Fruit fly (Drosophila melanogaster) whole organism, embryonic: Measurements from ENCODE around the gene CG12182.

Experiments
- CG11560 ChIP-seq: fragments of 200-800 bp; sonication (Bioruptor generic); IDR thresholded peaks from 3 replicates; pipeline ENCODE4 v1.3.6; 2022; ENCODE audit warnings: missing biosample characterization, missing genetic modification characterization
- CG11723 ChIP-seq: fragments of 200-800 bp; sonication (Bioruptor generic); optimal IDR thresholded peaks from 2 replicates; lab custom pipeline; 2017; ENCODE audit warnings: missing biosample characterization, mild to moderate bottlenecking, missing genetic modification characterization
- CG12942 ChIP-seq: fragments of 200-800 bp; sonication (Bioruptor generic); optimal IDR thresholded peaks from 3 replicates; lab custom pipeline; 2016; ENCODE audit warnings: missing biosample characterization, missing genetic modification characterization
- CG13624 ChIP-seq: fragments of 200-800 bp; sonication (Bioruptor generic); optimal IDR thresholded peaks from 2 replicates; lab custom pipeline; 2016; ENCODE audit warnings: missing biosample characterization, missing genetic modification characterization
- CG15479 ChIP-seq: fragments of 200-800 bp; sonication (Bioruptor generic); optimal IDR thresholded peaks from 3 replicates; lab custom pipeline; 2019; ENCODE audit warnings: missing biosample characterization, mild to moderate bottlenecking, missing genetic modification characterization, moderate library complexity
- CG15696 ChIP-seq: fragments of 200-800 bp; sonication (Bioruptor generic); optimal IDR thresholded peaks from 2 replicates; lab custom pipeline; 2019; ENCODE audit warnings: missing biosample characterization, mild to moderate bottlenecking, missing genetic modification characterization, moderate library complexity
- CG17359 ChIP-seq: fragments of 200-800 bp; sonication (Bioruptor generic); optimal IDR thresholded peaks from 3 replicates; lab custom pipeline; 2018; ENCODE audit warnings: missing biosample characterization, mild to moderate bottlenecking, missing genetic modification characterization, moderate library complexity
- CG18476 ChIP-seq: fragments of 200-800 bp; sonication (Bioruptor generic); optimal IDR thresholded peaks from 2 replicates; lab custom pipeline; 2016; ENCODE audit warnings: missing biosample characterization, mild to moderate bottlenecking, missing genetic modification characterization
- CG2678 ChIP-seq: fragments of 200-800 bp; sonication (Bioruptor generic); optimal IDR thresholded peaks from 3 replicates; lab custom pipeline; 2019; ENCODE audit warnings: missing biosample characterization, mild to moderate bottlenecking, missing genetic modification characterization, moderate library complexity
- CG3163 ChIP-seq: fragments of 200-800 bp; sonication (Bioruptor generic); optimal IDR thresholded peaks from 3 replicates; lab custom pipeline; 2016; ENCODE audit warnings: missing biosample characterization, missing genetic modification characterization
- CG3281 ChIP-seq: fragments of 200-800 bp; sonication (Bioruptor generic); optimal IDR thresholded peaks from 3 replicates; lab custom pipeline; 2017; ENCODE audit warnings: missing biosample characterization, mild to moderate bottlenecking, missing genetic modification characterization
- CG33213 ChIP-seq: fragments of 200-800 bp; sonication (Bioruptor generic); optimal IDR thresholded peaks from 3 replicates; lab custom pipeline; 2016; ENCODE audit warnings: missing biosample characterization, missing genetic modification characterization
- CG33557 ChIP-seq: fragments of 200-800 bp; sonication (Bioruptor generic); optimal IDR thresholded peaks from 2 replicates; lab custom pipeline; 2019; ENCODE audit warnings: missing biosample characterization, mild to moderate bottlenecking, missing genetic modification characterization, moderate library complexity
- CG4424 ChIP-seq: fragments of 200-800 bp; sonication (Bioruptor generic); optimal IDR thresholded peaks from 3 replicates; lab custom pipeline; 2016; ENCODE audit warnings: missing biosample characterization, missing genetic modification characterization
- CG6689 ChIP-seq: fragments of 200-800 bp; sonication (Bioruptor generic); IDR thresholded peaks from 2 replicates; pipeline ENCODE4 v1.3.6; 2022; ENCODE audit warnings: missing biosample characterization, missing genetic modification characterization
- CG7357 ChIP-seq: fragments of 200-800 bp; sonication (Bioruptor generic); IDR thresholded peaks from 3 replicates; pipeline ENCODE4 v1.3.6; 2022; ENCODE audit warnings: missing biosample characterization, missing genetic modification characterization
- CG7839 ChIP-seq: fragments of 200-800 bp; sonication (Bioruptor generic); optimal IDR thresholded peaks from 3 replicates; lab custom pipeline; 2018; ENCODE audit warnings: missing biosample characterization, mild to moderate bottlenecking, missing genetic modification characterization, moderate library complexity
- CG7928 ChIP-seq: fragments of 200-800 bp; sonication (Bioruptor generic); optimal IDR thresholded peaks from 2 replicates; lab custom pipeline; 2017; ENCODE audit warnings: missing biosample characterization, mild to moderate bottlenecking, missing genetic modification characterization
- CG7963 ChIP-seq: fragments of 200-800 bp; sonication (Bioruptor generic); IDR thresholded peaks from 3 replicates; pipeline ENCODE4 v1.3.6; 2022; ENCODE audit warnings: missing biosample characterization, missing genetic modification characterization; ENCODE audit not compliant: partially characterized antibody
- CG9727 ChIP-seq: fragments of 200-800 bp; sonication (Bioruptor generic); optimal IDR thresholded peaks from 3 replicates; lab custom pipeline; 2017; ENCODE audit warnings: missing biosample characterization, mild to moderate bottlenecking, missing genetic modification characterization
- CG9817 ChIP-seq: fragments of 200-800 bp; sonication (Bioruptor generic); optimal IDR thresholded peaks from 2 replicates; lab custom pipeline; 2018; ENCODE audit warnings: missing biosample characterization, mild to moderate bottlenecking, missing genetic modification characterization, moderate library complexity
- CHES-1-like ChIP-seq: fragments of 200-800 bp; sonication (Bioruptor generic); optimal IDR thresholded peaks from 2 replicates; lab custom pipeline; 2016; ENCODE audit warnings: missing biosample characterization, missing genetic modification characterization
- D19A ChIP-seq: fragments of 200-800 bp; optimal IDR thresholded peaks from 3 replicates; lab custom pipeline; 2019; ENCODE audit warnings: missing biosample characterization, mild to moderate bottlenecking, missing genetic modification characterization, moderate library complexity
- Eip74EF ChIP-seq, 2 experiments: fragments of 200-800 bp in 1 of 2; fragments of >200 bp in 1 of 2; sonication (Bioruptor generic) in 1 of 2; optimal IDR thresholded peaks; 2 replicates each; lab custom pipeline; 2017 to 2019; ENCODE audit warnings: missing biosample characterization in 2 of 2, missing genetic modification characterization in 2 of 2, mild to moderate bottlenecking in 1 of 2, moderate library complexity in 1 of 2
- Fer3 ChIP-seq: fragments of 200-800 bp; sonication (Bioruptor generic); optimal IDR thresholded peaks from 2 replicates; lab custom pipeline; 2018; ENCODE audit warnings: missing biosample characterization, mild to moderate bottlenecking, missing genetic modification characterization, moderate library complexity
- HLH4C ChIP-seq: fragments of 200-800 bp; sonication (Bioruptor generic); IDR thresholded peaks from 3 replicates; pipeline ENCODE4 v1.3.6; 2022; ENCODE audit warnings: missing biosample characterization, missing genetic modification characterization; ENCODE audit not compliant: partially characterized antibody
- MBD-R2 ChIP-seq: fragments of 200-800 bp; sonication (Bioruptor generic); IDR thresholded peaks from 2 replicates; pipeline ENCODE4 v1.3.6; 2022; ENCODE audit warnings: missing biosample characterization, missing genetic modification characterization
- ato ChIP-seq: fragments of 200-800 bp; sonication (Bioruptor generic); IDR thresholded peaks from 2 replicates; pipeline ENCODE4 v1.3.6; 2022; ENCODE audit warnings: missing biosample characterization, missing genetic modification characterization; ENCODE audit not compliant: partially characterized antibody
- cas ChIP-seq: fragments of 200-800 bp; sonication (Bioruptor generic); IDR thresholded peaks from 2 replicates; pipeline ENCODE4 v1.3.6; 2022; ENCODE audit warnings: missing biosample characterization, missing genetic modification characterization
- chinmo ChIP-seq: fragments of 200-800 bp; sonication (Bioruptor generic); IDR thresholded peaks from 4 replicates; pipeline ENCODE4 v1.3.6; 2022; ENCODE audit warnings: missing biosample characterization, missing genetic modification characterization; ENCODE audit not compliant: partially characterized antibody
- crc ChIP-seq: fragments of 200-800 bp; sonication (Bioruptor generic); optimal IDR thresholded peaks from 2 replicates; lab custom pipeline; 2016; ENCODE audit warnings: missing biosample characterization, missing genetic modification characterization
- crol ChIP-seq: fragments of 200-800 bp; sonication (Bioruptor generic); IDR thresholded peaks from 2 replicates; pipeline ENCODE4 v1.3.6; 2022; ENCODE audit warnings: missing biosample characterization, missing genetic modification characterization
- da ChIP-seq: fragments of 200-800 bp; sonication (Bioruptor generic); optimal IDR thresholded peaks from 2 replicates; lab custom pipeline; 2016; ENCODE audit warnings: missing biosample characterization, missing genetic modification characterization
- eve ChIP-seq, 2 experiments: fragments of >200 bp; optimal IDR thresholded peaks; 2 replicates each; lab custom pipeline; 2017; ENCODE audit warnings: missing biosample characterization in 2 of 2, missing genetic modification characterization in 2 of 2
- ham ChIP-seq: fragments of 200-800 bp; sonication (Bioruptor generic); IDR thresholded peaks from 2 replicates; pipeline ENCODE4 v1.3.6; 2022; ENCODE audit warnings: missing biosample characterization, missing genetic modification characterization
- insv ChIP-seq, 2 experiments: fragments of 200-800 bp; sonication (Bioruptor generic); optimal IDR thresholded peaks; 3 replicates each; lab custom pipeline; 2016 to 2018; ENCODE audit warnings: missing biosample characterization in 2 of 2, missing genetic modification characterization in 2 of 2
- ken ChIP-seq: fragments of 200-800 bp; sonication (Bioruptor generic); IDR thresholded peaks from 3 replicates; pipeline ENCODE4 v1.3.6; 2022; ENCODE audit warnings: missing biosample characterization, missing genetic modification characterization
- lab ChIP-seq: fragments of 200-800 bp; sonication (Bioruptor generic); optimal IDR thresholded peaks from 3 replicates; lab custom pipeline; 2017; ENCODE audit warnings: missing biosample characterization, missing genetic modification characterization, mild to moderate bottlenecking, moderate library complexity, missing genetic modification reagents
- nerfin-1 ChIP-seq: fragments of 200-800 bp; sonication (Bioruptor generic); optimal IDR thresholded peaks from 3 replicates; lab custom pipeline; 2019; ENCODE audit warnings: missing biosample characterization, mild to moderate bottlenecking, missing genetic modification characterization, moderate library complexity
- peb ChIP-seq: fragments of 200-800 bp; sonication (Bioruptor generic); IDR thresholded peaks from 2 replicates; pipeline ENCODE4 v1.3.6; 2022; ENCODE audit warnings: missing biosample characterization, missing genetic modification characterization
- pita ChIP-seq: fragments of 200-800 bp; sonication (Bioruptor generic); optimal IDR thresholded peaks from 2 replicates; lab custom pipeline; 2017; ENCODE audit warnings: missing biosample characterization, mild to moderate bottlenecking, missing genetic modification characterization
- prd ChIP-seq, 3 experiments: fragments of >200 bp in 2 of 3; fragments of 200-800 bp in 1 of 3; sonication (Bioruptor generic) in 1 of 3; optimal IDR thresholded peaks in 2 of 3; IDR thresholded peaks in 1 of 3; 2 replicates in 2 of 3; 3 replicates in 1 of 3; pipeline versions ENCODE4 v1.3.6 to Lab custom; 2017 to 2022; ENCODE audit warnings: missing biosample characterization in 1 of 3, missing genetic modification characterization in 1 of 3
- sc ChIP-seq, 3 experiments: fragments of >200 bp in 2 of 3; fragments of 200-800 bp in 1 of 3; sonication (Bioruptor generic) in 1 of 3; optimal IDR thresholded peaks; 2 replicates in 2 of 3; 3 replicates in 1 of 3; lab custom pipeline; 2017; ENCODE audit warnings: mild to moderate bottlenecking in 1 of 3, missing biosample characterization in 1 of 3, missing genetic modification characterization in 1 of 3, missing genetic modification reagents in 1 of 3
- seq ChIP-seq: fragments of 200-800 bp; sonication (Bioruptor generic); IDR thresholded peaks from 2 replicates; pipeline ENCODE4 v1.3.6; 2022; ENCODE audit warnings: missing biosample characterization, missing genetic modification characterization
- sima ChIP-seq: fragments of 200-800 bp; sonication (Bioruptor generic); optimal IDR thresholded peaks from 2 replicates; lab custom pipeline; 2016; ENCODE audit warnings: missing biosample characterization, missing genetic modification characterization
- sug ChIP-seq: fragments of 200-800 bp; optimal IDR thresholded peaks from 2 replicates; lab custom pipeline; 2019; ENCODE audit warnings: missing biosample characterization, mild to moderate bottlenecking, missing genetic modification characterization, moderate library complexity
- tll ChIP-seq, 2 experiments: fragments of 200-800 bp in 1 of 2; fragments of >200 bp in 1 of 2; sonication (Bioruptor generic) in 1 of 2; optimal IDR thresholded peaks; 2 replicates each; lab custom pipeline; 2017 to 2019; ENCODE audit warnings: missing biosample characterization in 2 of 2, missing genetic modification characterization in 2 of 2, mild to moderate bottlenecking in 1 of 2, moderate library complexity in 1 of 2
- trh ChIP-seq: fragments of 200-800 bp; sonication (Bioruptor generic); optimal IDR thresholded peaks from 2 replicates; lab custom pipeline; 2016; ENCODE audit warnings: missing biosample characterization, missing genetic modification characterization
- twi ChIP-seq: fragments of 200-800 bp; optimal IDR thresholded peaks from 2 replicates; lab custom pipeline; 2019; ENCODE audit warnings: missing biosample characterization, mild to moderate bottlenecking, missing genetic modification characterization, moderate library complexity
- wor ChIP-seq: fragments of 200-800 bp; sonication (Bioruptor generic); IDR thresholded peaks from 2 replicates; pipeline ENCODE4 v1.3.6; 2022; ENCODE audit warnings: missing biosample characterization, missing genetic modification characterization

CG12182 gene

dm6 chr3L:2548932-2549331 lies 50.4 kb downstream of the CG12182 start (continued):
- TF ChIP-seq chinmo (GFP tag; lab: Robert Waterston, UW) (no peak), da (GFP tag; lab: Kevin White, UChicago) (no peak), tll (GFP tag; optimal IDR thresholded peaks at IDR 0.05; lab: Kevin White, UChicago) (no peak), CG18476 (GFP tag; lab: Kevin White, UChicago) (no peak), crc (GFP tag; lab: Kevin White, UChicago) (no peak), CG33213 (GFP tag; lab: Kevin White, UChicago) (no peak), lab (GFP tag; lab: Kevin White, UChicago) (peak; percentile 61), CG3281 (peak; percentile 4), CG12942 (GFP tag; lab: Kevin White, UChicago) (no peak), CG7928 (GFP tag; lab: Kevin White, UChicago) (no peak), CG9727 (GFP tag; lab: Kevin White, UChicago) (peak; percentile 1), CHES-1-like (GFP tag; lab: Kevin White, UChicago) (no peak), insv (GFP tag; optimal IDR thresholded peaks at IDR 0.05; lab: Kevin White, UChicago) (no peak), CG11560 (tag; lab: Robert Waterston, UW) (no peak), trh (no peak), CG2678 (tag; lab: Kevin White, UChicago) (peak; percentile 54), seq (GFP tag; lab: Robert Waterston, UW) (no peak), D19A (tag; lab: Kevin White, UChicago) (peak; percentile 16), CG7357 (no peak), eve (GFP tag; optimal IDR thresholded peaks at IDR 0.05; lab: Kevin White, UChicago) (no peak), CG13624 (no peak), cas (GFP tag; lab: Robert Waterston, UW) (no peak), pita (GFP tag; lab: Kevin White, UChicago) (no peak), Eip74EF (GFP tag; optimal IDR thresholded peaks at IDR 0.05; lab: Kevin White, UChicago) (no peak), HLH4C (GFP tag; lab: Robert Waterston, UW) (no peak), sima (GFP tag; lab: Kevin White, UChicago) (no peak), ham (no peak), peb (GFP tag; lab: Robert Waterston, UW) (no peak), ken (GFP tag; lab: Robert Waterston, UW) (no peak), CG7839 (peak; percentile 4), CG15479 (GFP tag; lab: Kevin White, UChicago) (no peak), wor (GFP tag; lab: Robert Waterston, UW) (no peak), sug (no peak), Fer3 (tag; lab: Kevin White, UChicago) (no peak), CG7963 (no peak), crol (GFP tag; lab: Robert Waterston, UW) (no peak), CG9817 (tag; lab: Kevin White, UChicago) (no peak), ato (GFP tag; lab: Robert Waterston, UW) (no peak), sc (optimal IDR thresholded peaks at IDR 0.05; lab: Kevin White, UChicago) (no peak), sc (GFP tag; optimal IDR thresholded peaks at IDR 0.05; lab: Kevin White, UChicago) (no peak), CG4424 (GFP tag; lab: Kevin White, UChicago) (peak; percentile 4), CG11723 (GFP tag; lab: Kevin White, UChicago) (no peak), prd (optimal IDR thresholded peaks at IDR 0.05; lab: Kevin White, UChicago) (no peak), prd (GFP tag; IDR thresholded peaks at IDR 0.05; lab: Robert Waterston, UW) (0 out of 3 replicates have a peak, but pooled peaks have one; percentile 20), nerfin-1 (tag; lab: Kevin White, UChicago) (peak; percentile 7), CG15696 (tag; lab: Kevin White, UChicago) (no peak), CG3163 (GFP tag; lab: Kevin White, UChicago) (no peak), CG6689 (GFP tag; lab: Robert Waterston, UW) (no peak), MBD-R2 (GFP tag; lab: Robert Waterston, UW) (no peak), CG17359 (peak; percentile 50), twi (tag; lab: Kevin White, UChicago) (no peak), CG33557 (GFP tag; lab: Kevin White, UChicago) (no peak)
